Worm (Caenorhabditis elegans) whole organism, young adult: ENCODE results near the gene srh-69.

Source experiments
- C06A6.2 ChIP-seq: fragments of 200-800 bp; sonication (Bioruptor generic); conservative IDR thresholded peaks from 2 replicates; pipeline ENCODE4 v1.3.6; 2022; ENCODE audit warnings: missing genetic modification characterization, missing compliant biosample characterization
- F23B12.7 ChIP-seq: sonication (generic microtip); optimal IDR thresholded peaks from 2 replicates; lab custom pipeline; 2017; ENCODE audit warnings: missing genetic modification characterization, mild to moderate bottlenecking, missing compliant biosample characterization, antibody characterized with exemption, moderate library complexity; ENCODE audit not compliant: insufficient read depth
- F39B2.1 ChIP-seq: fragments of 200-800 bp; sonication (Bioruptor generic); IDR thresholded peaks from 2 replicates; pipeline ENCODE4 v1.3.6; 2022; ENCODE audit warnings: missing genetic modification reagents, missing genetic modification characterization, missing compliant biosample characterization
- dpl-1 ChIP-seq: fragments of 150-350 bp; optimal IDR thresholded peaks from 2 replicates; lab custom pipeline; 2014; ENCODE audit warnings: missing biosample characterization, missing genetic modification reagents, missing genetic modification characterization
- lag-1 ChIP-seq: fragments of 200-800 bp; sonication (Bioruptor generic); IDR thresholded peaks from 2 replicates; pipeline ENCODE4 v1.3.6; 2022; ENCODE audit warnings: missing genetic modification reagents, missing genetic modification characterization, missing compliant biosample characterization
- madf-10 ChIP-seq: sonication (generic microtip); optimal IDR thresholded peaks from 2 replicates; lab custom pipeline; 2016; ENCODE audit warnings: mild to moderate bottlenecking, missing genetic modification characterization, missing compliant biosample characterization
- nfya-2 ChIP-seq: fragments of 200-800 bp; sonication (Bioruptor generic); IDR thresholded peaks from 2 replicates; pipeline ENCODE4 v1.3.6; 2022; ENCODE audit warnings: missing genetic modification reagents, missing genetic modification characterization, missing compliant biosample characterization
- pha-4 ChIP-seq: fragments of 150-350 bp; sonication (generic microtip); optimal IDR thresholded peaks from 2 replicates; lab custom pipeline; 2014; ENCODE audit warnings: missing biosample characterization, missing genetic modification reagents, missing genetic modification characterization
- rpc-1 ChIP-seq, 2 experiments: fragments of 150-350 bp in 1 of 2; sonication (generic microtip) in 1 of 2; optimal IDR thresholded peaks; 2 replicates each; lab custom pipeline; 2014 to 2018; ENCODE audit warnings: missing biosample characterization in 1 of 2, missing genetic modification characterization in 1 of 2, missing genetic modification reagents in 1 of 2, missing genotype in 1 of 2
- snpc-4 ChIP-seq, 5 experiments: fragments of 150-350 bp in 1 of 5; sonication (generic microtip) in 4 of 5; optimal IDR thresholded peaks; 2 replicates each; lab custom pipeline; 2014 to 2018; ENCODE audit warnings: missing genetic modification characterization in 5 of 5, missing biosample characterization in 3 of 5, antibody characterized with exemption in 2 of 5, mild to moderate bottlenecking in 2 of 5, missing compliant biosample characterization in 2 of 5, missing genotype in 2 of 5, moderate library complexity in 2 of 5, missing genetic modification reagents in 1 of 5
- tbp1 ChIP-seq: fragments of 200-800 bp; sonication (Bioruptor generic); optimal IDR thresholded peaks from 2 replicates; lab custom pipeline; 2018; ENCODE audit warnings: mild to moderate bottlenecking, missing genetic modification characterization, missing compliant biosample characterization
- unc-62 ChIP-seq: fragments of 150-350 bp; optimal IDR thresholded peaks from 2 replicates; lab custom pipeline; 2014; ENCODE audit warnings: missing biosample characterization, missing genetic modification reagents, missing genetic modification characterization

DNA sequence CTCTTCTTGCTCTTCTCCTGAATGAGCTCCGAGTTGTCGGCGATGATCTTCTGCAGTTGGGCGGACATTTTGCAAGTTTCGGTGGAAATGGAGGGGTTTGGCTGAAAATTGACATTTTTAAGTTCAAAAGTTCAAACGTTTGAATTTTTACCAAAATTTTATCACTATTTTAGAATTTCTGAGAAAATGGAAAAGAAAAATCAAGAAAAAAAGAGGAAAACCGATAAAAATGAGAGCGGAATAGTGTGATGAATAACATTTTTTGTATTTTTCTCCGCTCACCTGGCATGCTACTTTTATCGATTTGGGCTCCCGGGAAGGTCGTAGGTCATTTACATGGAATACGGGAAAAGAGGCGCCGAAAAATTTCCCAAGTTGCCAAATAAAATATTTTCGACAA is 29.5 kb downstream of the srh-69 start, which contains the start of gene F15A4.10:
- TF ChIP-seq C06A6.2 = no peak
- TF ChIP-seq lag-1 (GFP tag; lab: Robert Waterston, UW) = no peak
- no peak for TF ChIP-seq pha-4 (tag; lab: Kevin White, UChicago)
- TF ChIP-seq rpc-1 (optimal IDR thresholded peaks at IDR 0.05; lab: Kevin White, UChicago) = no peak
- TF ChIP-seq rpc-1 (tag; optimal IDR thresholded peaks at IDR 0.05; lab: Kevin White, UChicago) = no peak
- no peak for TF ChIP-seq snpc-4 (GFP tag; optimal IDR thresholded peaks at IDR 0.05; lab: Kevin White, UChicago)
- no peak for TF ChIP-seq snpc-4 (tag; optimal IDR thresholded peaks at IDR 0.05; lab: Kevin White, UChicago)
- no peak for TF ChIP-seq F23B12.7 (tag; lab: Kevin White, UChicago)
- TF ChIP-seq dpl-1 = no peak
- no peak for TF ChIP-seq tbp1 (GFP tag; lab: Kevin White, UChicago)
- no peak for TF ChIP-seq madf-10
- no peak for TF ChIP-seq nfya-2 (GFP tag; lab: Robert Waterston, UW)
- no peak for TF ChIP-seq unc-62 (GFP tag; lab: Kevin White, UChicago)
- no peak for TF ChIP-seq F39B2.1 (GFP tag; lab: Robert Waterston, UW)
